Worm (Caenorhabditis elegans): ENCODE measurements around the gene T28A8.8.
A peak's percentile ranks its signal among the peaks of the same experiment; 100 is the strongest.

T28A8.8 gene

DNA sequence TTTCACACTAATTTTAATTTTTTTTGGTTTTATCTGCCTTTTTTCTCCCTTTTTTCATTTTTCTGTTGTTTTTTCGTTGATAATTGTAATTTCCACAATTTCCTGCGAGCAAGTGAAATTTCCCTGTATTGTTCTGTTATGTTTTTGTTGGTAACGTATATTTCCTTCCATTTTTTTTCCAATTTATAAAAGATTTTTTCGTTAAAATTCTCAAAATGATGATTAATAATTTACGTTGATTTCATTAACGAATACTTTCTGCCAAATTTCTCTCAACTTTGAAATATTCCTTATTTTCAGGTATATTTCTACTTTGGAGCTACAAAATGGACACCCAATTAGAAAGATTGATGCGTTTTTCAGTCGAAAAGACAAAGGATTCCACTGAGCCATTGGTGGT, at the start of gene T28A8.8:
Gene T28A8.8, plus strand, starts transcription at position 301 of the 400 bp plus-strand sequence.
- TF ChIP-seq nfya-1 (tag; optimal IDR thresholded peaks at IDR 0.05) (no peak), ttx-3 (tag; optimal IDR thresholded peaks at IDR 0.05) (no peak), tbx-7 (tag; optimal IDR thresholded peaks at IDR 0.05) (no peak), zip-5 (tag; optimal IDR thresholded peaks at IDR 0.05) (no peak), pax-1 (tag; optimal IDR thresholded peaks at IDR 0.05) (no peak), ceh-48 (tag; optimal IDR thresholded peaks at IDR 0.05) (no peak), dmd-4 (tag; optimal IDR thresholded peaks at IDR 0.05; ENCODE audit: borderline replicate concordance) (no peak), hlh-13 (GFP tag; optimal IDR thresholded peaks at IDR 0.05) (no peak), ref-2 (tag; optimal IDR thresholded peaks at IDR 0.05) (no peak), pros-1 (tag; optimal IDR thresholded peaks at IDR 0.05) (no peak), pha-4 (tag; optimal IDR thresholded peaks at IDR 0.05) (no peak), fax-1 (tag; optimal IDR thresholded peaks at IDR 0.05) (no peak), fkh-6 (tag; optimal IDR thresholded peaks at IDR 0.05) (no peak), gmeb-2 (tag; optimal IDR thresholded peaks at IDR 0.05) (no peak), ceh-22 (tag; optimal IDR thresholded peaks at IDR 0.05) (no peak), eyg-1 (tag; optimal IDR thresholded peaks at IDR 0.05) (no peak)

DNA sequence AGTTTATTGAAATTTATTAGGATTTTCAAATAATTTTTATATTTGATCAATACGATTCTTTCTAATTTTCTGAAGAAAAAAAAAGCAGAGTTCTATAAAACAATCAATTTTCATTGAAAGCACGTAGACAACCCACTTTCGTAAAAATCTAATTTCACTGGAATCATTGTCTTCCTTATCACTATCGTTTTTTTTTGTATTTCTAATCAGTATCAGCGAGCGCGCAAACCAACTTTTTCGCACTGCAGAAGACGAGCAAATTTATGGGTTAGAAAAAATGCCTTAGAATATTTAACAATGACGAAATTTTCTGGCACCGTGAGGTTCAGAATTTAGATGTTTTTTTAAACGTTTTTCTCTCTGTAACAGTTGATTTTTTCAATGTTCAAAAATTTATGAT, 49.8 kb upstream of the T28A8.8 start:
- no peak for TF ChIP-seq fkh-10 (GFP tag; optimal IDR thresholded peaks at IDR 0.05)
- no peak for TF ChIP-seq ceh-14 (tag; optimal IDR thresholded peaks at IDR 0.05)
- no peak for TF ChIP-seq tbx-7 (tag; optimal IDR thresholded peaks at IDR 0.05)
- no peak for TF ChIP-seq lim-6 (tag; optimal IDR thresholded peaks at IDR 0.05)
- TF ChIP-seq ceh-30 (tag; optimal IDR thresholded peaks at IDR 0.05) = no peak
- no peak for TF ChIP-seq zip-5 (tag; optimal IDR thresholded peaks at IDR 0.05)
- TF ChIP-seq nhr-11 (tag; optimal IDR thresholded peaks at IDR 0.05) = no peak
- no peak for TF ChIP-seq C08G9.2 (tag; optimal IDR thresholded peaks at IDR 0.05)
- no peak for TF ChIP-seq T23F11.4 (GFP tag; optimal IDR thresholded peaks at IDR 0.05)
- TF ChIP-seq ceh-19 (GFP tag; optimal IDR thresholded peaks at IDR 0.05) = no peak
- TF ChIP-seq nfya-1 (tag; optimal IDR thresholded peaks at IDR 0.05) = no peak

DNA sequence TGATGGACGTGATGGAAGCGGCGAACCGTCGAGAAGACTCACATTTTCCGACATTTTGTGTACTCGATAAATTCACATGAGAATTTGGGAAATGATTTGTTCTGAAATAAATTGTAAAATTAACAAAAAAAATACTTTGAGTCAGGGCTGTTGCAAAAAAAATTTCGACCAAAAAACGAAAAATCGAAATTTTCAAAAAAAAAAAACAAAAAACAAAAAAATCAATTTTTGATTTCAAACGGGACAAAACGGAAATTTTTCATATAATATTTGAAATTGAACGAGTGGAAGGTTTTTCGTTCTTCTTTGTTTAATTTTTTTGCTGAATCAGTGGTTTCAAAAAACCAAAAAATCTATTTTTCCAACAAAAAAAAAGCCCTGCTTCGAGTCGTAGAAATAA, 47.4 kb upstream of the T28A8.8 start, which contains the start of gene cua-1:
Gene cua-1, minus strand, starts transcription at position 101 of the 400 bp plus-strand sequence.
- TF ChIP-seq fkh-6 (tag; optimal IDR thresholded peaks at IDR 0.05) (no peak), ama-1 (optimal IDR thresholded peaks at IDR 0.05) (no peak), ceh-2 (tag; optimal IDR thresholded peaks at IDR 0.05) (no peak), pqm-1 (tag; optimal IDR thresholded peaks at IDR 0.05) (no peak)

DNA sequence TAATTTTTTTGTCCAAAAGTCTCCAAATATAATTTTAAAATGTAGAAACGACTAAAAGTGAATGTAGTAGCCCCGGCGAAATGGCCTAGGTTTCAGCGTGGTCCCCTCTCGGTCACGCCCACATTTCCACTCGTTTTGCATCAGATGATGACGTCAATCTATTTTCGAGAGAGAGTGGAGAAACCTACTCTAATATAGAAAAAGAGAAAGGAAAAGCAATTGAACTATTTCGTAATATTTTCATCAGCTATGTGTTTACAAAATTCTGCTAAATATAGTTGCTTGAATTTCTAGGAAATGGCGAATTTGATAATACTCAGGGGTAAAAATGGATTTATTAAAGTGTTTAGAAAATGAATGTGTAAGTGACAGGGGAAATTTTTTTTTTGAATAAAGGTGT, 46.8 kb upstream of the T28A8.8 start:
- TF ChIP-seq unc-42 (tag; optimal IDR thresholded peaks at IDR 0.05) (peak; percentile 15), ceh-30 (tag; optimal IDR thresholded peaks at IDR 0.05) (no peak)

DNA sequence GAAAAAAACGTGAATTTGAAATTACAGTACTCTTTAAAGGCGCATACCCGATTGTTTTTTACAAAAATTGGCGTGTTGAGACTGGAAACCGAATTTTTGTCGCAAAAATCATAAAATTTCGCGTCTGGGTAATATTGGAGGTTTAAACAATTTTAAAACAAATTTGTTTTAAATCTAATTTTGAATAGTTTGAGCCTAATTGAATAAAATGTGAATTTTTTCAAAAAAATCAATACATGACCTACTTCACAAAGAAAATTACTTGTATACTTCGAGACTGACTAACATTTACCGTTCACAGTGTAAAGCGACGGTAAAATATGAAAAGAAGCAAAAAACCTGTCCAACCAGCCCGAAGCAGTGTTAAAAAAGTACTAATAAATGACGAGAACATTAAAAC, 45.3 kb upstream of the T28A8.8 start:
- TF ChIP-seq pha-4 (tag; optimal IDR thresholded peaks at IDR 0.05) (no peak), pros-1 (tag; optimal IDR thresholded peaks at IDR 0.05) (no peak), ceh-45 (GFP tag; IDR thresholded peaks at IDR 0.05) (no peak), F13H6.1 (tag; optimal IDR thresholded peaks at IDR 0.05) (no peak), nhr-11 (tag; optimal IDR thresholded peaks at IDR 0.05) (no peak), ceh-31 (tag; optimal IDR thresholded peaks at IDR 0.05) (no peak), pha-2 (tag; optimal IDR thresholded peaks at IDR 0.05) (no peak), ceh-34 (tag; optimal IDR thresholded peaks at IDR 0.05) (no peak), hlh-15 (tag; optimal IDR thresholded peaks at IDR 0.05) (no peak), tbx-7 (tag; optimal IDR thresholded peaks at IDR 0.05) (no peak), ets-4 (tag; optimal IDR thresholded peaks at IDR 0.05) (no peak), lin-11 (tag; optimal IDR thresholded peaks at IDR 0.05) (no peak), madf-2 (tag; optimal IDR thresholded peaks at IDR 0.05) (no peak), fax-1 (tag; optimal IDR thresholded peaks at IDR 0.05) (no peak), C38D4.7 (GFP tag; optimal IDR thresholded peaks at IDR 0.05) (no peak), Y22D7AL.16 (tag; optimal IDR thresholded peaks at IDR 0.05) (no peak), ceh-48 (tag; optimal IDR thresholded peaks at IDR 0.05) (no peak), ceh-18 (tag; optimal IDR thresholded peaks at IDR 0.05) (no peak), eyg-1 (tag; optimal IDR thresholded peaks at IDR 0.05) (no peak), hlh-30 (tag; optimal IDR thresholded peaks at IDR 0.05; ENCODE audit: insufficient read depth) (no peak)

All from whole organism, late embryonic.